Fruit fly (Drosophila melanogaster): ENCODE data around the gene MME1.
A peak's percentile ranks its signal among the peaks of the same experiment; 100 is the strongest.

Gene MME1

DNA sequence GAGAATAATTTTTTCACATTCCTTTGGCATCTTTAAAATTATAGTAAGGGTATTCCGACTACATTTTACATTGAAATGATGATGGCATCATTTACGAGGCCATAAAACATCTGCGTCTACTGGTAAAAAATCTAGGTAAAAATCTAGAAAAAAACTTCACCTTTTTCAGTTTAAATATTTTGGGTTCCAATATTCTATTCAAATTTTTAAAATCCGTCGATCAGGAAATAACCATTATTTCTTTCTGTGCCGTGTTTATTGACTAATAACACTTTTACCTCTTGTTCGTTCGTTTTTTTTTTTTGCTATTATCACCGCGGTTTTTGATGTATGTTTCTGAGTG lies 12.0 kb downstream of the MME1 start (continued):
- TF ChIP-seq Neu2 (GFP tag; optimal IDR thresholded peaks at IDR 0.05; ENCODE audit: borderline replicate concordance) (no peak), CG7786 (GFP tag; optimal IDR thresholded peaks at IDR 0.05) (peak; percentile 51), CG17568 (GFP tag; optimal IDR thresholded peaks at IDR 0.05) (peak; percentile 22), B-H2 (GFP tag; optimal IDR thresholded peaks at IDR 0.05) (no peak), CkIIα-i1 (GFP tag; IDR thresholded peaks at IDR 0.05) (no peak), CG4360 (GFP tag; IDR thresholded peaks at IDR 0.05) (peak; percentile 21; the same call in 1 of the 2 replicates), fd102C (GFP tag; optimal IDR thresholded peaks at IDR 0.05) (no peak), CG17385 (GFP tag; optimal IDR thresholded peaks at IDR 0.05) (peak; percentile 69), Eip74EF (GFP tag; optimal IDR thresholded peaks at IDR 0.05) (no peak), schlank (tag; optimal IDR thresholded peaks at IDR 0.05) (no peak), CG18599 (GFP tag; optimal IDR thresholded peaks at IDR 0.05) (peak; percentile 52), pita (GFP tag; optimal IDR thresholded peaks at IDR 0.05) (no peak), H15 (GFP tag; IDR thresholded peaks at IDR 0.05) (no peak; the same call in 2 of the 3 replicates), Optix (GFP tag; IDR thresholded peaks at IDR 0.05) (0 out of 3 replicates have a peak, but pooled peaks have one; percentile 15), Rfx (GFP tag; IDR thresholded peaks at IDR 0.05) (peak; percentile 70), CG13894 (tag; optimal IDR thresholded peaks at IDR 0.05) (no peak), MBD-R2 (GFP tag; IDR thresholded peaks at IDR 0.05) (peak; percentile 36; the same call in 1 of the 2 replicates), gcm (GFP tag; optimal IDR thresholded peaks at IDR 0.05) (peak; percentile 12), CG13287 (GFP tag; IDR thresholded peaks at IDR 0.05; ENCODE audit: partially characterized antibody) (no peak), Bdp1 (GFP tag; optimal IDR thresholded peaks at IDR 0.05) (peak; percentile 40), dan (GFP tag; IDR thresholded peaks at IDR 0.05) (no peak), CG10959 (GFP tag; IDR thresholded peaks at IDR 0.05) (0 out of 2 replicates have a peak, but pooled peaks have one; percentile 35), unc-4 (GFP tag; IDR thresholded peaks at IDR 0.05; ENCODE audit: partially characterized antibody) (no peak), CG4820 (GFP tag; optimal IDR thresholded peaks at IDR 0.05) (peak; percentile 45), CG3726 (GFP tag; IDR thresholded peaks at IDR 0.05) (0 out of 3 replicates have a peak, but pooled peaks have one; percentile 42), CG13424 (tag; optimal IDR thresholded peaks at IDR 0.05) (peak; percentile 61), Sox100B (GFP tag; optimal IDR thresholded peaks at IDR 0.05) (peak; percentile 43), gt (GFP tag; IDR thresholded peaks at IDR 0.05) (no peak), esg (GFP tag; conservative IDR thresholded peaks at IDR 0.05) (peak; percentile 51), vnd (GFP tag; IDR thresholded peaks at IDR 0.05; ENCODE audit: partially characterized antibody) (no peak), Dip3 (GFP tag; optimal IDR thresholded peaks at IDR 0.05) (peak; percentile 31), eve (GFP tag; optimal IDR thresholded peaks at IDR 0.05) (peak in 1 of 2 experiments; percentile 70), CG31224 (GFP tag; IDR thresholded peaks at IDR 0.05) (no peak), CG14441 (GFP tag; IDR thresholded peaks at IDR 0.05) (peak; percentile 59), fru (optimal IDR thresholded peaks at IDR 0.05) (no peak), NC2α (GFP tag; optimal IDR thresholded peaks at IDR 0.05) (no peak), Sin3A (optimal IDR thresholded peaks at IDR 0.05) (no peak), org-1 (GFP tag; optimal IDR thresholded peaks at IDR 0.05) (peak; percentile 47), Usf (GFP tag; optimal IDR thresholded peaks at IDR 0.05) (no peak), CG14965 (GFP tag; optimal IDR thresholded peaks at IDR 0.05; ENCODE audit: borderline replicate concordance) (no peak), CG11398 (GFP tag; optimal IDR thresholded peaks at IDR 0.05) (peak; percentile 31), fd96Cb (tag; optimal IDR thresholded peaks at IDR 0.05) (peak; percentile 43), grau (tag; optimal IDR thresholded peaks at IDR 0.05) (peak; percentile 38), bcd (GFP tag; optimal IDR thresholded peaks at IDR 0.05) (peak; percentile 5), Hsf (GFP tag; optimal IDR thresholded peaks at IDR 0.05) (peak; percentile 42), GATAe (GFP tag; conservative IDR thresholded peaks at IDR 0.05) (no peak), CG12744 (GFP tag; optimal IDR thresholded peaks at IDR 0.05) (peak; percentile 21), pros (GFP tag; optimal IDR thresholded peaks at IDR 0.05) (no peak), ase (GFP tag; IDR thresholded peaks at IDR 0.05) (0 out of 3 replicates have a peak, but pooled peaks have one; percentile 51), gem (tag; optimal IDR thresholded peaks at IDR 0.05) (peak; percentile 79), Atf6 (GFP tag; IDR thresholded peaks at IDR 0.05) (no peak; the same call in 1 of the 2 replicates), hth (optimal IDR thresholded peaks at IDR 0.05) (no peak)
